Fruit fly (Drosophila melanogaster): ENCODE results near the gene Srg3.

dm6 chr3L:9399013-9399750 lies 43.9 kb upstream of the Srg3 start, which contains the start of gene CG4080:
- TF ChIP-seq Gug (GFP tag; IDR thresholded peaks at IDR 0.05) (no peak), fd85E (GFP tag; optimal IDR thresholded peaks at IDR 0.05) (no peak), CG6854 (GFP tag; optimal IDR thresholded peaks at IDR 0.05) (peak; percentile 9), CG8319 (GFP tag; optimal IDR thresholded peaks at IDR 0.05) (no peak), ss (GFP tag; optimal IDR thresholded peaks at IDR 0.05) (peak in 1 of 2 experiments; percentile 10), Eip75B (GFP tag; optimal IDR thresholded peaks at IDR 0.05) (peak; percentile 7), Lpt (GFP tag; optimal IDR thresholded peaks at IDR 0.05) (no peak), Eip78C (GFP tag) (peak; percentile 79), Smox (GFP tag; optimal IDR thresholded peaks at IDR 0.05) (no peak)

Measured in whole organism, prepupa.